Fruit fly (Drosophila melanogaster) ovary, adult (tissue): ENCODE results near the gene CG2211.

ENCODE experiments used
- CG17801 ChIP-seq: fragments of 200-800 bp; optimal IDR thresholded peaks from 2 replicates; lab custom pipeline; 2019; ENCODE audit warnings: missing biosample characterization, mild to moderate bottlenecking, missing genetic modification characterization, moderate library complexity; ENCODE audit not compliant: partially characterized antibody

CG2211 gene

dm6 chr3L:1334571-1335427 lies at the start of gene CG2211, which contains the start of gene Hmbs:
Gene CG2211, minus strand, starts transcription at chr3L:1335359.
Gene Hmbs, plus strand, starts transcription at chr3L:1334889.
- TF ChIP-seq CG17801 = peak; percentile 85

- TF ChIP-seq CG17801 = no peak
Measured at dm6 chr3L:1380959-1381358, 45.8 kb upstream of the CG2211 start.

- no peak for TF ChIP-seq CG17801
Measured at dm6 chr3L:1379741-1380465, 44.7 kb upstream of the CG2211 start.

- no peak for TF ChIP-seq CG17801
Measured at dm6 chr3L:1378862-1379543, 43.8 kb upstream of the CG2211 start.

- no peak for TF ChIP-seq CG17801
Measured at dm6 chr3L:1378098-1378645, 43.0 kb upstream of the CG2211 start.

- TF ChIP-seq CG17801 = no peak
Measured at dm6 chr3L:1376014-1376745, 41.0 kb upstream of the CG2211 start.

- TF ChIP-seq CG17801 = peak; percentile 55
Measured at dm6 chr3L:1374438-1375133, 39.4 kb upstream of the CG2211 start.

- no peak for TF ChIP-seq CG17801
Measured at dm6 chr3L:1370939-1371338, 35.8 kb upstream of the CG2211 start.

dm6 chr3L:1370099-1370678 lies 35.0 kb upstream of the CG2211 start, which contains the start of gene ru:
Gene ru, plus strand, starts transcription at chr3L:1370628.
- no peak for TF ChIP-seq CG17801

dm6 chr3L:1368201-1368617 lies 33.0 kb upstream of the CG2211 start:
- no peak for TF ChIP-seq CG17801

- TF ChIP-seq CG17801 = no peak
Measured at dm6 chr3L:1366879-1367650, 31.9 kb upstream of the CG2211 start.

- TF ChIP-seq CG17801 = no peak
Measured at dm6 chr3L:1364368-1364767, 29.2 kb upstream of the CG2211 start.

- no peak for TF ChIP-seq CG17801
Measured at dm6 chr3L:1358338-1358737, 23.2 kb upstream of the CG2211 start.

dm6 chr3L:1354214-1354613 lies 19.1 kb upstream of the CG2211 start:
- TF ChIP-seq CG17801 = no peak
